Worm (Caenorhabditis elegans) whole organism, early embryonic: ENCODE results near the gene try-1.

Source experiments
- B0310.2 ChIP-seq: sonication (generic microtip); optimal IDR thresholded peaks from 2 replicates; lab custom pipeline; 2016; ENCODE audit warnings: mild to moderate bottlenecking, missing genetic modification characterization, missing compliant biosample characterization
- F13C5.2 ChIP-seq: sonication (generic microtip); optimal IDR thresholded peaks from 2 replicates; lab custom pipeline; 2017; ENCODE audit warnings: mild to moderate bottlenecking, missing genetic modification characterization, inconsistent platforms, missing compliant biosample characterization
- aly-1 ChIP-seq: sonication (generic microtip); optimal IDR thresholded peaks from 2 replicates; lab custom pipeline; 2016; ENCODE audit warnings: missing genetic modification characterization, missing compliant biosample characterization
- ama-1 ChIP-seq: fragments of 150-350 bp; optimal IDR thresholded peaks from 2 replicates; lab custom pipeline; 2014
- ceh-13 ChIP-seq: fragments of 200-800 bp; sonication (Bioruptor generic); optimal IDR thresholded peaks from 2 replicates; lab custom pipeline; 2018; ENCODE audit warnings: mild to moderate bottlenecking, missing genetic modification characterization, missing compliant biosample characterization
- ceh-36 ChIP-seq: sonication (generic microtip); optimal IDR thresholded peaks from 2 replicates; lab custom pipeline; 2016; ENCODE audit warnings: missing genetic modification characterization, inconsistent platforms, missing compliant biosample characterization
- ets-7 ChIP-seq: sonication (generic microtip); optimal IDR thresholded peaks from 2 replicates; lab custom pipeline; 2016; ENCODE audit warnings: missing genotype, missing genetic modification characterization, missing compliant biosample characterization
- flt-1 ChIP-seq: fragments of 200-800 bp; sonication (Bioruptor generic); IDR thresholded peaks from 2 replicates; pipeline ENCODE4 v1.3.6; 2022; ENCODE audit warnings: missing genetic modification characterization, missing compliant biosample characterization
- hmbx-1 ChIP-seq: sonication (generic microtip); optimal IDR thresholded peaks from 2 replicates; lab custom pipeline; 2016; ENCODE audit warnings: mild to moderate bottlenecking, missing genetic modification characterization, missing compliant biosample characterization
- hmg-4 ChIP-seq: fragments of 200-800 bp; sonication (Bioruptor generic); optimal IDR thresholded peaks from 2 replicates; lab custom pipeline; 2018; ENCODE audit warnings: mild to moderate bottlenecking, missing genetic modification characterization, missing compliant biosample characterization
- hnd-1 ChIP-seq: sonication (generic microtip); optimal IDR thresholded peaks from 2 replicates; lab custom pipeline; 2016; ENCODE audit warnings: missing genetic modification characterization, missing compliant biosample characterization
- pes-1 ChIP-seq: fragments of 200-800 bp; sonication (Bioruptor generic); IDR thresholded peaks from 2 replicates; pipeline ENCODE4 v1.3.6; 2022; ENCODE audit warnings: missing genetic modification reagents, missing genetic modification characterization, missing compliant biosample characterization
- scrt-1 ChIP-seq: fragments of 200-800 bp; sonication (Bioruptor generic); IDR thresholded peaks from 2 replicates; pipeline ENCODE4 v1.3.6; 2022; ENCODE audit warnings: missing genetic modification characterization, missing compliant biosample characterization
- sea-1 ChIP-seq: fragments of 200-800 bp; sonication (Bioruptor generic); conservative IDR thresholded peaks from 2 replicates; pipeline ENCODE4 v1.3.6; 2022; ENCODE audit warnings: missing genetic modification characterization, missing compliant biosample characterization
- tbx-11 ChIP-seq: fragments of 200-800 bp; sonication (Bioruptor generic); IDR thresholded peaks from 2 replicates; pipeline ENCODE4 v1.3.6; 2022; ENCODE audit warnings: missing genetic modification characterization, missing compliant biosample characterization
- tbx-37 ChIP-seq: fragments of 200-800 bp; sonication (Bioruptor generic); conservative IDR thresholded peaks from 2 replicates; pipeline ENCODE4 v1.3.6; 2022; ENCODE audit warnings: missing genetic modification reagents, missing genetic modification characterization, missing compliant biosample characterization
- tra-4 ChIP-seq: sonication (generic microtip); optimal IDR thresholded peaks from 2 replicates; lab custom pipeline; 2017; ENCODE audit warnings: missing genetic modification characterization, missing compliant biosample characterization

The try-1 gene

ce11 chrII:4949380-4949950 lies at the start of gene try-1, which contains the start of gene zyg-12:
Gene try-1, minus strand, starts transcription at chrII:4949527.
Gene zyg-12, plus strand, starts transcription at chrII:4949900.
- TF ChIP-seq ceh-13: no peak
- TF ChIP-seq scrt-1 (GFP tag; lab: Robert Waterston, UW): no peak
- no peak for TF ChIP-seq sea-1 (GFP tag; lab: Robert Waterston, UW)
- TF ChIP-seq ceh-36 (tag; lab: Kevin White, UChicago): no peak
- TF ChIP-seq ama-1 (lab: Kevin White, UChicago): no peak
- TF ChIP-seq B0310.2 (tag; lab: Kevin White, UChicago): no peak
- TF ChIP-seq ets-7 (tag; lab: Kevin White, UChicago): no peak
- no peak for TF ChIP-seq hmbx-1 (tag; lab: Kevin White, UChicago)
- TF ChIP-seq pes-1: no peak
- TF ChIP-seq hnd-1 (tag; lab: Kevin White, UChicago): no peak
- no peak for TF ChIP-seq hmg-4 (GFP tag; lab: Kevin White, UChicago)
- no peak for TF ChIP-seq F13C5.2
- TF ChIP-seq tra-4 (tag; lab: Kevin White, UChicago): no peak
- no peak for TF ChIP-seq tbx-11 (GFP tag; lab: Robert Waterston, UW)
- TF ChIP-seq tbx-37 (GFP tag; lab: Robert Waterston, UW): no peak
- TF ChIP-seq aly-1 (tag; lab: Kevin White, UChicago): no peak
- TF ChIP-seq flt-1 (GFP tag; lab: Robert Waterston, UW): no peak

ce11 chrII:4999122-4999521 lies 49.8 kb upstream of the try-1 start, which contains the start of gene citk-2:
Gene citk-2, plus strand, starts transcription at chrII:4999520.
- TF ChIP-seq tbx-11 (GFP tag; lab: Robert Waterston, UW) (no peak), F13C5.2 (peak; percentile 70)

ce11 chrII:4998657-4999056 lies 49.3 kb upstream of the try-1 start, which contains the start of gene F59A6.11:
Gene F59A6.11, minus strand, starts transcription at chrII:4998757.
- TF ChIP-seq ceh-13 (no peak), tbx-37 (GFP tag; lab: Robert Waterston, UW) (no peak), B0310.2 (tag; lab: Kevin White, UChicago) (no peak), hmg-4 (GFP tag; lab: Kevin White, UChicago) (no peak), F13C5.2 (no peak), hnd-1 (tag; lab: Kevin White, UChicago) (no peak), ceh-36 (tag; lab: Kevin White, UChicago) (no peak), pes-1 (no peak), ama-1 (lab: Kevin White, UChicago) (no peak), tbx-11 (GFP tag; lab: Robert Waterston, UW) (no peak), tra-4 (tag; lab: Kevin White, UChicago) (no peak), sea-1 (GFP tag; lab: Robert Waterston, UW) (no peak), scrt-1 (GFP tag; lab: Robert Waterston, UW) (no peak), flt-1 (GFP tag; lab: Robert Waterston, UW) (no peak), ets-7 (tag; lab: Kevin White, UChicago) (no peak), hmbx-1 (tag; lab: Kevin White, UChicago) (no peak), aly-1 (tag; lab: Kevin White, UChicago) (no peak)

- no peak for TF ChIP-seq ama-1 (lab: Kevin White, UChicago)
- TF ChIP-seq F13C5.2: no peak
- TF ChIP-seq hmg-4 (GFP tag; lab: Kevin White, UChicago): no peak
- no peak for TF ChIP-seq hnd-1 (tag; lab: Kevin White, UChicago)
Observed at ce11 chrII:4994939-4995338, 45.6 kb upstream of the try-1 start, which contains the start of gene rnh-1.0. Gene rnh-1.0, plus strand, starts transcription at chrII:4995327.

DNA sequence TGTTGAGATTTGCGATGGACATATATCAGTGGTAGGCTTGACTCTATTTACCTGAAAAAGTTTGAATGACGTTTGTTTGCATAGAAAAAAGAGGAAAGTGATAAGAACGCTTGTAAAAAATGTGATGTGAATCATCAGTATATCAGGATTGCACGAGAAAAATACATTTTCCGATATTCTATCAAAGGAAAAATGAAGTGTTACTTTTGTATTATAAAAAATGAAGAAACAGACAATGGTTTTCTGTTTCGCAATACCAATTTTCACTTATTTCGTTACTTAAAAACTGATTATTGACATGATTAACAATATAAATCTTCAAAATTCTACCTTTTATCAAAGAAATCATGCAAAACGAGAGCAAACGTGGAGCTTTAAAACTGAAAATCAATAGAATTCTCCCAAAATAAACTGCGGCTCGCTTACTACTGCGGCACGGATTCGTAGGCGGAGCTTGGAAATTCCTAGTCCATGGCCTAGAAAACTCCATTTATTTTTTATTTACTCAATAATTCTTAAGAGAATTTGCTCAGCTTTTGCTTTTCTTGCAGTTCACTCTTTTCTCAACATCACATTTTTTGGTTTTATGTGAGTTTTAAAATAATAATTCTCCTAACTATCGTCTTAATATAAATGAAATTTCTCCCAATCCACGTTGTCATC lies 44.3 kb upstream of the try-1 start, which contains the start of the genes eif-1 and vps-24:
Gene eif-1, minus strand, starts transcription at position 51 of the 663 bp plus-strand sequence.
Gene vps-24, plus strand, starts transcription at position 469 of the 663 bp plus-strand sequence.
- TF ChIP-seq tbx-11 (GFP tag; lab: Robert Waterston, UW) (no peak), pes-1 (0 out of 2 replicates have a peak, but pooled peaks have one; percentile 37)

DNA sequence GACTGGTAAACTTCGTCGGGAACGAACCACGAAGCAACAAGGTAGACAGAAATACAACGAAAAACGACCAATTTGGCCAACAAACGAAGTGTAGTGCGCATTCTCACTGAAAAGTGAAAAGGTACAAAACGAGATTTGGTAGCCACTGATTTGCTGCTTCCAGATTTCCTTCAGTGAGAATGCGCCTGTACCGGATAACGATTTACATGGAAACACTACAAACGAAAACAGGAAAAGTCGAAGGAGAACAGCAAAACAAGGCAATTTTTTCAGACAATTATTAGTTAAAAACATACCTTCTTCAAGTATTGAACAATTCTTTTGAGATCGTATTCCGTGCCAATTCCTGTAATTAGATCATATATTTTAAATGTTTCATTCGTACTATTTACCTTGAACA lies 43.6 kb upstream of the try-1 start, which contains the start of gene pigb-1:
Gene pigb-1, minus strand, starts transcription at position 101 of the 400 bp plus-strand sequence.
- TF ChIP-seq pes-1 (no peak), B0310.2 (tag; lab: Kevin White, UChicago) (no peak), tra-4 (tag; lab: Kevin White, UChicago) (no peak), scrt-1 (GFP tag; lab: Robert Waterston, UW) (no peak), tbx-11 (GFP tag; lab: Robert Waterston, UW) (no peak), ama-1 (lab: Kevin White, UChicago) (no peak), flt-1 (GFP tag; lab: Robert Waterston, UW) (no peak), F13C5.2 (no peak), ceh-36 (tag; lab: Kevin White, UChicago) (no peak), ets-7 (tag; lab: Kevin White, UChicago) (no peak), hmbx-1 (tag; lab: Kevin White, UChicago) (no peak), ceh-13 (no peak), sea-1 (GFP tag; lab: Robert Waterston, UW) (no peak), hnd-1 (tag; lab: Kevin White, UChicago) (no peak), hmg-4 (GFP tag; lab: Kevin White, UChicago) (no peak), aly-1 (tag; lab: Kevin White, UChicago) (no peak), tbx-37 (GFP tag; lab: Robert Waterston, UW) (no peak)

DNA sequence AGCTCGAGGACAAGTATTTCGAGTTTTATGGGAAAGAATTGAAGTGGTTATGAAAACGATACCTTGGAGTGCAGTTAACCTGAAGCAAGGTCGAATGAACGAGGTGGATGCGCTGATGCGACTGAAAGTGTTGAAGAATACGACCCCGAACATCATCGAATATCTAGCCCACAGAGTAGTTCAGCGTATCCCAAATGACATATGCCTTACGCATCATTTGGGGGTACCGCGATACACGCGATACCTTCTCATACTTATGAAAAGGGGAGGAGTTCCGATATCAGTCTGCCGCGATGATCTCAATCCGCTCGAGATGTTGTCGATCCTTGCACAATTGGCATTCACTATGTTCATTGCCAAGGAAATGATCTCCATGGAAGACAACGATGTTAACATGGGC lies 40.5 kb upstream of the try-1 start, which contains the start of gene T27F7.12:
Gene T27F7.12, plus strand, starts transcription at position 301 of the 400 bp plus-strand sequence.
- no peak for TF ChIP-seq ceh-13
- no peak for TF ChIP-seq ets-7 (tag; lab: Kevin White, UChicago)
- no peak for TF ChIP-seq aly-1 (tag; lab: Kevin White, UChicago)
- no peak for TF ChIP-seq ama-1 (lab: Kevin White, UChicago)
- TF ChIP-seq sea-1 (GFP tag; lab: Robert Waterston, UW): no peak
- no peak for TF ChIP-seq flt-1 (GFP tag; lab: Robert Waterston, UW)
- no peak for TF ChIP-seq B0310.2 (tag; lab: Kevin White, UChicago)
- no peak for TF ChIP-seq tbx-37 (GFP tag; lab: Robert Waterston, UW)
- TF ChIP-seq scrt-1 (GFP tag; lab: Robert Waterston, UW): no peak
- no peak for TF ChIP-seq hnd-1 (tag; lab: Kevin White, UChicago)
